Worm (Caenorhabditis elegans): ENCODE measurements around the gene cpf-2.

Gene cpf-2

DNA sequence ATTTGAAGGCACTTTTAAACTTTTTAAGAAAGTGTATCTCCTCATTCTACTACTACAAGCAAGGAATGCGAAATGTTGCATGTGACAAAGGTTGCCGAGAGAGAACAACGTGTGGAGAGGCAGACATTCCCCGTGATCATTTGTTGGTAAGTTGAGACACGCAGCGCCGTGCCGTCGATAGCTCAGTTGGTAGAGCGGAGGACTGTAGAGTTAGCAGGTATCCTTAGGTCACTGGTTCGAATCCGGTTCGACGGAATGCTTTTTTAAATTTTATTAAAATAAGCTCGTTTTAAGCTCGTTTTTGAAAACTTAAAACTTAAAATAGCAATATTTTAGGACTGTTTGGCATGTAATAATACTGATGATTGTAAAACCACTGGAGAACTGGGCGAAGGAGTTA is 44.3 kb downstream of the cpf-2 start (continued):
- TF ChIP-seq snpc-4 (GFP tag; optimal IDR thresholded peaks at IDR 0.05) (peak; percentile 30), snpc-4 (tag; optimal IDR thresholded peaks at IDR 0.05) (peak in 1 of 4 experiments; percentile 29), ztf-18 (tag; optimal IDR thresholded peaks at IDR 0.05) (peak; percentile 24), lir-1 (GFP tag; conservative IDR thresholded peaks at IDR 0.05) (no peak), rec-8 (tag; optimal IDR thresholded peaks at IDR 0.05) (peak; percentile 21 to 22), hmg-1.2 (GFP tag; IDR thresholded peaks at IDR 0.05) (peak; percentile 61)

DNA sequence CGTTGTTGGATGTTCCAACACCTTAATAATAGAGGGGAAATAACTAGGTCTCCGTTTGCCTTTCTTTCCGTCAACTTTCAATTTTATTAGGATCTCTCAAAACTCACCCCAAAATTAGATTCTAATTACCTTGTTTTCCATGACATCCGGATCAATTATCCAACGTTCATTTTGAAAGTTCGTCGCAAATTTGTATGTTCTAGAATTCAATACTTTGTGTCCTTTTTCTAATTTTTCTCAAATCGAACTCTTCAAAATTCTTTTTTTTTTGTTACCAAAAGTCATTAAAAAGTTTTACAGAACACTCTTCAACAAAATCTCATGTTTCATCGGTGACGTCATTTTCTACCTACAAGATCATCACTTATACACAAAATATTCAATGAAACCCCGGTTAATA is 45.9 kb downstream of the cpf-2 start, which contains the start of gene Y43F4A.1:
Y43F4A.1 (plus strand) TSS at position 301 of the 400 bp plus-strand sequence.
- TF ChIP-seq repo-1 (tag; optimal IDR thresholded peaks at IDR 0.05) (no peak), unc-130 (GFP tag; optimal IDR thresholded peaks at IDR 0.05) (no peak), let-607 (tag; optimal IDR thresholded peaks at IDR 0.05) (no peak), madf-8 (GFP tag; conservative IDR thresholded peaks at IDR 0.05) (no peak), dpl-1 (GFP tag; optimal IDR thresholded peaks at IDR 0.05) (no peak), K12H6.12 (tag; optimal IDR thresholded peaks at IDR 0.05) (no peak), snpc-1.3 (tag; optimal IDR thresholded peaks at IDR 0.05; ENCODE audit: insufficient read depth) (no peak)

Data from whole organism, young adult.